Fruit fly (Drosophila melanogaster) whole organism, embryonic: ENCODE measurements around the gene CG13947.

ENCODE experiments used
- BEAF-32 ChIP-seq: fragments of 200-800 bp; sonication (Bioruptor generic); optimal IDR thresholded peaks from 3 replicates; lab custom pipeline; 2017; ENCODE audit warnings: missing biosample characterization, missing genetic modification characterization, mild to moderate bottlenecking, moderate library complexity, missing genetic modification reagents
- CG11504 ChIP-seq: fragments of 200-800 bp; sonication (Bioruptor generic); optimal IDR thresholded peaks from 3 replicates; lab custom pipeline; 2019; ENCODE audit warnings: missing biosample characterization, mild to moderate bottlenecking, missing genetic modification characterization, moderate library complexity
- CG11560 ChIP-seq: fragments of 200-800 bp; sonication (Bioruptor generic); IDR thresholded peaks from 3 replicates; pipeline ENCODE4 v1.3.6; 2022; ENCODE audit warnings: missing biosample characterization, missing genetic modification characterization
- CG12155 ChIP-seq: fragments of 200-800 bp; sonication (Bioruptor generic); optimal IDR thresholded peaks from 3 replicates; lab custom pipeline; 2016; ENCODE audit warnings: missing biosample characterization, missing genetic modification characterization
- CG12391 ChIP-seq: fragments of 200-800 bp; sonication (Bioruptor generic); optimal IDR thresholded peaks from 3 replicates; lab custom pipeline; 2018; ENCODE audit warnings: missing biosample characterization, mild to moderate bottlenecking, missing genetic modification characterization, moderate library complexity
- CG13775 ChIP-seq: fragments of 200-800 bp; sonication (Bioruptor generic); optimal IDR thresholded peaks from 3 replicates; lab custom pipeline; 2017; ENCODE audit warnings: missing biosample characterization, mild to moderate bottlenecking, missing genetic modification characterization
- CG13894 ChIP-seq: fragments of 200-800 bp; sonication (Bioruptor generic); optimal IDR thresholded peaks from 3 replicates; lab custom pipeline; 2018; ENCODE audit warnings: missing biosample characterization, mild to moderate bottlenecking, missing genetic modification characterization, moderate library complexity
- CG15011 ChIP-seq: fragments of 200-800 bp; sonication (Bioruptor generic); optimal IDR thresholded peaks from 3 replicates; lab custom pipeline; 2018; ENCODE audit warnings: missing biosample characterization, mild to moderate bottlenecking, missing genetic modification characterization
- CG17359 ChIP-seq: fragments of 200-800 bp; sonication (Bioruptor generic); optimal IDR thresholded peaks from 3 replicates; lab custom pipeline; 2018; ENCODE audit warnings: missing biosample characterization, mild to moderate bottlenecking, missing genetic modification characterization, moderate library complexity
- CG1832 ChIP-seq: fragments of 200-800 bp; sonication (Bioruptor generic); optimal IDR thresholded peaks from 2 replicates; lab custom pipeline; 2017; ENCODE audit warnings: missing biosample characterization, mild to moderate bottlenecking, missing genetic modification characterization, inconsistent platforms
- CG18476 ChIP-seq: fragments of 200-800 bp; sonication (Bioruptor generic); optimal IDR thresholded peaks from 2 replicates; lab custom pipeline; 2016; ENCODE audit warnings: missing biosample characterization, mild to moderate bottlenecking, missing genetic modification characterization
- CG2120 ChIP-seq: fragments of 200-800 bp; sonication (Bioruptor generic); optimal IDR thresholded peaks from 3 replicates; lab custom pipeline; 2016; ENCODE audit warnings: missing biosample characterization, missing genetic modification characterization
- CG4424 ChIP-seq: fragments of 200-800 bp; sonication (Bioruptor generic); optimal IDR thresholded peaks from 3 replicates; lab custom pipeline; 2016; ENCODE audit warnings: missing biosample characterization, missing genetic modification characterization
- CG7357 ChIP-seq: fragments of 200-800 bp; sonication (Bioruptor generic); IDR thresholded peaks from 3 replicates; pipeline ENCODE4 v1.3.6; 2022; ENCODE audit warnings: missing biosample characterization, missing genetic modification characterization
- CG7987 ChIP-seq: fragments of 200-800 bp; sonication (Bioruptor generic); optimal IDR thresholded peaks from 2 replicates; lab custom pipeline; 2018; ENCODE audit warnings: missing biosample characterization, mild to moderate bottlenecking, missing genetic modification characterization, moderate library complexity
- CG9609 ChIP-seq: fragments of 200-800 bp; sonication (Bioruptor generic); optimal IDR thresholded peaks from 3 replicates; lab custom pipeline; 2016; ENCODE audit warnings: missing biosample characterization, missing genetic modification characterization
- CG9727 ChIP-seq: fragments of 200-800 bp; sonication (Bioruptor generic); optimal IDR thresholded peaks from 3 replicates; lab custom pipeline; 2017; ENCODE audit warnings: missing biosample characterization, mild to moderate bottlenecking, missing genetic modification characterization
- CG9797 ChIP-seq: fragments of 200-800 bp; sonication (Bioruptor generic); optimal IDR thresholded peaks from 3 replicates; lab custom pipeline; 2018; ENCODE audit warnings: missing biosample characterization, mild to moderate bottlenecking, missing genetic modification characterization
- D19A ChIP-seq: fragments of 200-800 bp; optimal IDR thresholded peaks from 3 replicates; lab custom pipeline; 2019; ENCODE audit warnings: missing biosample characterization, mild to moderate bottlenecking, missing genetic modification characterization, moderate library complexity
- Dek ChIP-seq: fragments of 200-800 bp; sonication (Bioruptor generic); optimal IDR thresholded peaks from 3 replicates; lab custom pipeline; 2019; ENCODE audit warnings: missing biosample characterization, mild to moderate bottlenecking, missing genetic modification characterization, moderate library complexity
- Eip74EF ChIP-seq, 2 experiments: fragments of 200-800 bp in 1 of 2; fragments of >200 bp in 1 of 2; sonication (Bioruptor generic) in 1 of 2; optimal IDR thresholded peaks; 2 replicates each; lab custom pipeline; 2017 to 2019; ENCODE audit warnings: missing biosample characterization in 2 of 2, missing genetic modification characterization in 2 of 2, mild to moderate bottlenecking in 1 of 2, moderate library complexity in 1 of 2
- HLHmδ ChIP-seq: fragments of 200-800 bp; sonication (Bioruptor generic); optimal IDR thresholded peaks from 2 replicates; lab custom pipeline; 2018; ENCODE audit warnings: missing biosample characterization, mild to moderate bottlenecking, missing genetic modification characterization, moderate library complexity
- NC2α ChIP-seq: fragments of 200-800 bp; sonication (Bioruptor generic); optimal IDR thresholded peaks from 2 replicates; lab custom pipeline; 2016; ENCODE audit warnings: missing biosample characterization, missing genetic modification characterization
- Ptx1 ChIP-seq: fragments of 200-800 bp; sonication (Bioruptor generic); IDR thresholded peaks from 2 replicates; pipeline ENCODE4 v1.3.6; 2022; ENCODE audit warnings: missing biosample characterization, missing genetic modification characterization
- Ravus ChIP-seq: fragments of 200-800 bp; sonication (Bioruptor generic); IDR thresholded peaks from 2 replicates; pipeline ENCODE4 v1.3.6; 2022; ENCODE audit warnings: missing biosample characterization, missing genetic modification characterization
- Rx ChIP-seq: fragments of 200-800 bp; sonication (Bioruptor generic); IDR thresholded peaks from 2 replicates; pipeline ENCODE4 v1.3.6; 2022; ENCODE audit warnings: missing biosample characterization, missing genetic modification characterization
- Side ChIP-seq: fragments of 200-800 bp; sonication (Bioruptor generic); optimal IDR thresholded peaks from 2 replicates; lab custom pipeline; 2016; ENCODE audit warnings: missing biosample characterization, missing genetic modification characterization
- Sox102F ChIP-seq: fragments of 200-800 bp; sonication (Bioruptor generic); optimal IDR thresholded peaks from 2 replicates; lab custom pipeline; 2018; ENCODE audit warnings: missing biosample characterization, mild to moderate bottlenecking, missing genetic modification characterization, moderate library complexity
- Xbp1 ChIP-seq: fragments of 200-800 bp; sonication (Bioruptor generic); optimal IDR thresholded peaks from 3 replicates; lab custom pipeline; 2016; ENCODE audit warnings: missing biosample characterization, mild to moderate bottlenecking, missing genetic modification characterization
- al ChIP-seq: fragments of 200-800 bp; sonication (Bioruptor generic); IDR thresholded peaks from 2 replicates; pipeline ENCODE4 v1.3.6; 2022; ENCODE audit warnings: missing biosample characterization, missing genetic modification characterization
- bab2 ChIP-seq: fragments of 200-800 bp; sonication (Bioruptor generic); optimal IDR thresholded peaks from 2 replicates; lab custom pipeline; 2016; ENCODE audit warnings: missing biosample characterization, missing genetic modification characterization
- dmrt99B ChIP-seq: fragments of 200-800 bp; sonication (Bioruptor generic); optimal IDR thresholded peaks from 2 replicates; lab custom pipeline; 2018; ENCODE audit warnings: missing biosample characterization, mild to moderate bottlenecking, missing genetic modification characterization, moderate library complexity
- eve ChIP-seq, 2 experiments: fragments of >200 bp; optimal IDR thresholded peaks; 2 replicates each; lab custom pipeline; 2017; ENCODE audit warnings: missing biosample characterization in 2 of 2, missing genetic modification characterization in 2 of 2
- ftz-f1 ChIP-seq: fragments of 200-800 bp; sonication (Bioruptor generic); optimal IDR thresholded peaks from 2 replicates; lab custom pipeline; 2016; ENCODE audit warnings: missing biosample characterization, missing genetic modification characterization
- gem ChIP-seq: fragments of 200-800 bp; sonication (Bioruptor generic); optimal IDR thresholded peaks from 2 replicates; lab custom pipeline; 2019; ENCODE audit warnings: missing biosample characterization, mild to moderate bottlenecking, missing genetic modification characterization, moderate library complexity
- grn ChIP-seq: fragments of 200-800 bp; sonication (Bioruptor generic); optimal IDR thresholded peaks from 3 replicates; lab custom pipeline; 2017; ENCODE audit warnings: missing biosample characterization, missing genetic modification characterization
- gsb ChIP-seq: fragments of 200-800 bp; sonication (Bioruptor generic); IDR thresholded peaks from 2 replicates; pipeline ENCODE4 v1.3.6; 2022; ENCODE audit warnings: missing biosample characterization, missing genetic modification characterization
- hb ChIP-seq: fragments of 200-800 bp; sonication (Bioruptor generic); IDR thresholded peaks from 3 replicates; pipeline ENCODE4 v1.3.6; 2022; ENCODE audit warnings: missing biosample characterization, missing genetic modification characterization; ENCODE audit not compliant: partially characterized antibody
- hth ChIP-seq: fragments of >200 bp; optimal IDR thresholded peaks from 2 replicates; lab custom pipeline; 2017; ENCODE audit warnings: inconsistent platforms
- knrl ChIP-seq: fragments of 200-800 bp; sonication (Bioruptor generic); IDR thresholded peaks from 3 replicates; pipeline ENCODE4 v1.3.6; 2022; ENCODE audit warnings: missing biosample characterization, missing genetic modification characterization; ENCODE audit not compliant: partially characterized antibody
- luna ChIP-seq: fragments of 200-800 bp; sonication (Bioruptor generic); optimal IDR thresholded peaks from 2 replicates; lab custom pipeline; 2016; ENCODE audit warnings: missing biosample characterization, missing genetic modification characterization
- mam ChIP-seq: fragments of 200-800 bp; sonication (Bioruptor generic); optimal IDR thresholded peaks from 3 replicates; lab custom pipeline; 2016; ENCODE audit warnings: missing biosample characterization, missing genetic modification characterization
- mld ChIP-seq: fragments of 200-800 bp; sonication (Bioruptor generic); IDR thresholded peaks from 3 replicates; pipeline ENCODE4 v1.3.6; 2022; ENCODE audit warnings: missing biosample characterization, missing genetic modification characterization; ENCODE audit not compliant: partially characterized antibody
- p53 ChIP-seq: fragments of 200-800 bp; sonication (Bioruptor generic); optimal IDR thresholded peaks from 2 replicates; lab custom pipeline; 2016; ENCODE audit warnings: missing biosample characterization, missing genetic modification characterization
- pfk ChIP-seq: fragments of 200-800 bp; sonication (Bioruptor generic); optimal IDR thresholded peaks from 2 replicates; lab custom pipeline; 2018; ENCODE audit warnings: missing biosample characterization, mild to moderate bottlenecking, missing genetic modification characterization, moderate library complexity
- ranshi ChIP-seq: fragments of 200-800 bp; sonication (Bioruptor generic); IDR thresholded peaks from 2 replicates; pipeline ENCODE4 v1.3.6; 2022; ENCODE audit warnings: missing biosample characterization, missing genetic modification characterization
- slbo ChIP-seq: fragments of 200-800 bp; sonication (Bioruptor generic); IDR thresholded peaks from 2 replicates; pipeline ENCODE4 v1.3.6; 2022; ENCODE audit warnings: missing biosample characterization, missing genetic modification characterization
- stwl ChIP-seq: fragments of 200-800 bp; sonication (Bioruptor generic); optimal IDR thresholded peaks from 3 replicates; lab custom pipeline; 2018; ENCODE audit warnings: missing biosample characterization, mild to moderate bottlenecking, missing genetic modification characterization, moderate library complexity
- trem ChIP-seq: fragments of 200-800 bp; optimal IDR thresholded peaks from 3 replicates; lab custom pipeline; 2019; ENCODE audit warnings: missing biosample characterization, mild to moderate bottlenecking, missing genetic modification characterization, moderate library complexity
- vvl ChIP-seq: fragments of 200-800 bp; sonication (Bioruptor generic); IDR thresholded peaks from 2 replicates; pipeline ENCODE4 v1.3.6; 2022; ENCODE audit warnings: missing biosample characterization, missing genetic modification characterization

Gene CG13947

DNA sequence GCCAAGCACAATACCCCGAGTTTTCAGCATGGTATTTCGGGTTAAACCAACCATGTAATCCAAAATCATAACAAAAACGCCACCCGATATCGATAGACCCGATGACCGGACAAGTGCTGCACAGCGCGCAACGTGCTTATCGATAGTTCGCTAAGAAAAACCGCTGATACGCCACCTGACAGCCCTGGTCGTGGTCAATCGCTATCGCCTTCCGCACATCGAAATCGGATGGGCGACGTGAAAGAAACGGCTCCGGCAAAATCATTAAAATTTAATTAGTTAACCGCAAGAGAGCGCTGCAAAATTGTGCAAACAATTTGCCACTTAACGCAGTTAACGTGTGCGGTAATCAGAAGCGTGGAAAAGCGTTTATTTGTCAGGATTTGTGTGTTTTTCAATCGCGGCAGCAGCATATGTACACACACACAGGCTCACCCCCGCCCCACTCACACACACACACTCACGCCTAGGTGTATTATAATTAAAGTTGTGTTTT is 46.8 kb downstream of the CG13947 start, which contains the start of the genes CG3862 and dock (continued):
- peak; percentile 74 for TF ChIP-seq CG2120 (GFP tag; lab: Kevin White, UChicago)
- TF ChIP-seq CG1832 (GFP tag; lab: Kevin White, UChicago) = no peak
- peak; percentile 71 for TF ChIP-seq CG7987
- TF ChIP-seq grn = peak; percentile 67
- peak; percentile 19 for TF ChIP-seq gem (tag; lab: Kevin White, UChicago)
- peak; percentile 50 for TF ChIP-seq Xbp1
- TF ChIP-seq knrl (GFP tag; lab: Robert Waterston, UW) = peak; percentile 91
- peak; percentile 26 for TF ChIP-seq NC2α (GFP tag; lab: Kevin White, UChicago)
- TF ChIP-seq p53 = peak; percentile 69
- peak; percentile 95 for TF ChIP-seq BEAF-32 (GFP tag; lab: Kevin White, UChicago)
- no peak for TF ChIP-seq gsb
- TF ChIP-seq pfk (GFP tag; lab: Kevin White, UChicago) = peak; percentile 12
- peak; percentile 35 for TF ChIP-seq Side (GFP tag; lab: Kevin White, UChicago)
- no peak for TF ChIP-seq CG18476
- peak; percentile 40 for TF ChIP-seq CG11504 (tag; lab: Kevin White, UChicago)
- peak; percentile 51 for TF ChIP-seq CG12391 (tag; lab: Kevin White, UChicago)
- peak; percentile 49; the same call in 1 of the 2 replicates for TF ChIP-seq ranshi (GFP tag; lab: Robert Waterston, UW)
- peak; percentile 45 for TF ChIP-seq CG17359 (tag; lab: Kevin White, UChicago)
- TF ChIP-seq CG9609 (GFP tag; lab: Kevin White, UChicago) = peak; percentile 4
- TF ChIP-seq dmrt99B (tag; lab: Kevin White, UChicago) = peak; percentile 36
- TF ChIP-seq CG11560 = no peak
- TF ChIP-seq HLHmδ (GFP tag; lab: Kevin White, UChicago) = peak; percentile 54
- TF ChIP-seq CG4424 (GFP tag; lab: Kevin White, UChicago) = peak; percentile 45
- peak; percentile 51 for TF ChIP-seq CG9727
- peak; percentile 32 for TF ChIP-seq trem (tag; lab: Kevin White, UChicago)
- TF ChIP-seq CG13894 = peak; percentile 37
- no peak for TF ChIP-seq CG15011 (GFP tag; lab: Kevin White, UChicago)
- TF ChIP-seq CG9797 (GFP tag; lab: Kevin White, UChicago) = peak; percentile 58
- peak; percentile 47 for TF ChIP-seq CG12155 (GFP tag; lab: Kevin White, UChicago)
- TF ChIP-seq Eip74EF (GFP tag; optimal IDR thresholded peaks at IDR 0.05; lab: Kevin White, UChicago) = peak in 1 of 2 experiments; percentile 66
- peak; percentile 75 for TF ChIP-seq stwl (tag; lab: Kevin White, UChicago)
- TF ChIP-seq ftz-f1 = peak; percentile 74
- 0 out of 2 replicates have a peak, but pooled peaks have one; percentile 33 for TF ChIP-seq al (GFP tag; lab: Robert Waterston, UW)
- peak; percentile 75 for TF ChIP-seq slbo (GFP tag; lab: Robert Waterston, UW)
- TF ChIP-seq Ravus (GFP tag; lab: Robert Waterston, UW) = no peak
- TF ChIP-seq bab2 (GFP tag; lab: Kevin White, UChicago) = peak; percentile 38
- TF ChIP-seq hb (GFP tag; lab: Robert Waterston, UW) = peak; percentile 97
- no peak for TF ChIP-seq Sox102F (GFP tag; lab: Kevin White, UChicago)
- TF ChIP-seq CG13775 = peak; percentile 4
- peak; percentile 36 for TF ChIP-seq Dek
- TF ChIP-seq vvl (GFP tag; lab: Robert Waterston, UW) = peak; percentile 40; the same call in 1 of the 2 replicates
- TF ChIP-seq hth = no peak
- peak; percentile 98 for TF ChIP-seq mld (GFP tag; lab: Robert Waterston, UW)
- TF ChIP-seq mam (GFP tag; lab: Kevin White, UChicago) = peak; percentile 56
- 0 out of 2 replicates have a peak, but pooled peaks have one; percentile 21 for TF ChIP-seq Rx (GFP tag; lab: Robert Waterston, UW)
- no peak for TF ChIP-seq CG7357 (GFP tag; lab: Robert Waterston, UW)
- TF ChIP-seq Ptx1 (GFP tag; lab: Robert Waterston, UW) = peak; percentile 30; the same call in 1 of the 2 replicates
- no peak for TF ChIP-seq luna
- no peak for TF ChIP-seq eve (GFP tag; optimal IDR thresholded peaks at IDR 0.05; lab: Kevin White, UChicago)
- TF ChIP-seq D19A (tag; lab: Kevin White, UChicago) = no peak
